Fruit fly (Drosophila melanogaster) whole organism, adult: ENCODE data around the gene CG2691.

Source experiments
- CG11617 ChIP-seq: fragments of 200-800 bp; sonication (Bioruptor generic); optimal IDR thresholded peaks from 2 replicates; lab custom pipeline; 2017; ENCODE audit warnings: mild to moderate bottlenecking, missing biosample characterization, missing genetic modification reagents, missing genetic modification characterization
- CG12768 ChIP-seq: fragments of 200-800 bp; sonication (Bioruptor generic); optimal IDR thresholded peaks from 2 replicates; lab custom pipeline; 2017; ENCODE audit warnings: missing biosample characterization, missing genetic modification characterization, mild to moderate bottlenecking, moderate library complexity, missing genetic modification reagents
- CG33017 ChIP-seq: fragments of 200-800 bp; sonication (Bioruptor generic); optimal IDR thresholded peaks from 2 replicates; lab custom pipeline; 2018; ENCODE audit warnings: missing biosample characterization, mild to moderate bottlenecking, missing genetic modification characterization, moderate library complexity
- Clk ChIP-seq: fragments of 200-800 bp; sonication (Bioruptor generic); optimal IDR thresholded peaks from 2 replicates; lab custom pipeline; 2017; ENCODE audit warnings: missing biosample characterization, missing genetic modification characterization
- Hr96 ChIP-seq: fragments of 200-800 bp; sonication (Bioruptor generic); optimal IDR thresholded peaks from 2 replicates; lab custom pipeline; 2016; ENCODE audit warnings: missing biosample characterization, missing genetic modification characterization
- bab1 ChIP-seq: fragments of 200-800 bp; sonication (Bioruptor generic); optimal IDR thresholded peaks from 3 replicates; lab custom pipeline; 2019; ENCODE audit warnings: missing biosample characterization, mild to moderate bottlenecking, missing genetic modification characterization, moderate library complexity
- cnc ChIP-seq, 2 experiments: fragments of >200 bp; optimal IDR thresholded peaks; 2 replicates each; lab custom pipeline; 2017
- ovo ChIP-seq: fragments of 200-800 bp; sonication (Bioruptor generic); optimal IDR thresholded peaks from 2 replicates; lab custom pipeline; 2016; ENCODE audit warnings: missing biosample characterization, missing genetic modification characterization
- pad ChIP-seq: fragments of 200-800 bp; sonication (Bioruptor generic); optimal IDR thresholded peaks from 3 replicates; lab custom pipeline; 2017; ENCODE audit warnings: missing biosample characterization, missing genetic modification characterization, mild to moderate bottlenecking, moderate library complexity, missing genetic modification reagents

DNA sequence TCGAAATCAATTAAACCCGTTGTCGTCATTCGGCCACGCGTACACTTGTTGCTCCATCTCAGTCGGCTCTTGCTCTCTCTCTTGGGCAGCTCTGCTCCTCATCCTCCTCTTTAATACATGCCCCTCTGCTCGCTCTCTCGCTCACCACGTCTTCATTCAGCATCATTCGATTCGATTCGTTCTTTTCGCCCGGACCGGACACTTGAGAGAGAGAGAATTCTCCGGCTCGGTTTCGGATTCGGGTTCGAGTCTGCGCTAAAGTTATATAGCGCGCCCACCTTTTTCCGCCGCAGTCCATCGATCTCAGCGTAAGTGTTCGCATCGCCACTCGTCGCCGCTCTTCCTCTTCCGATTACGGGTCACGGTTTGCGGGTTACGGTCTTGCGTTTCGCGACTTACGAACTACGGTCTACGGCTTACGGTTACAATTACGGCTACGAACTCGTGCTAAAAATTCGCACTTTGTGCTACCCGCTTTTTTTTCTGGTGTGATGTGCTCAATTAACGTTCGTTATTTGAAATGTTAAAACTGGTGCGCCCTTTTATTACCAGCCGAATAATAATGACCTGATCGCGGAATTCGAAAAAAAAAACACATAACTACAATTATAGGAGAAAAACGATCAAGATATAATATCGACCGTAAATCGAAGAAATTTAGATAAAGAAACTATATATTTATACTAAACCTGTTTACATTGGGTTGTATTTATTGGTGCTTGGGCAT, 17.8 kb upstream of the CG2691 start:
- TF ChIP-seq ovo (GFP tag; lab: Kevin White, UChicago) (no peak), CG11617 (GFP tag; lab: Kevin White, UChicago) (no peak), Clk (no peak), pad (peak; percentile 38), bab1 (peak; percentile 40), cnc (optimal IDR thresholded peaks at IDR 0.05; lab: Kevin White, UChicago) (no peak), Hr96 (GFP tag; lab: Kevin White, UChicago) (no peak), CG33017 (tag; lab: Kevin White, UChicago) (no peak), CG12768 (peak; percentile 48)
